Fruit fly (Drosophila melanogaster): Measurements from ENCODE around the gene tld.

The tld gene

dm6 chr3R:24771273-24772231, 22.0 kb downstream of the tld start, which contains the start of gene CG42331 (continued):
- TF ChIP-seq CG3847 (GFP tag; IDR thresholded peaks at IDR 0.05) (peak; percentile 27; the same call in 1 of the 2 replicates), ATbp (GFP tag; optimal IDR thresholded peaks at IDR 0.05) (peak; percentile 66), gro (GFP tag; optimal IDR thresholded peaks at IDR 0.05) (no peak), CG32767 (GFP tag; IDR thresholded peaks at IDR 0.05) (peak; percentile 28; the same call in 1 of the 2 replicates), CG6272 (GFP tag; IDR thresholded peaks at IDR 0.05) (no peak), CG12659 (GFP tag; optimal IDR thresholded peaks at IDR 0.05) (peak; percentile 63), esg (GFP tag; conservative IDR thresholded peaks at IDR 0.05) (peak; percentile 27), CG15269 (tag; optimal IDR thresholded peaks at IDR 0.05) (peak; percentile 71), CG14710 (tag; optimal IDR thresholded peaks at IDR 0.05) (peak; percentile 15), Fer2 (tag; optimal IDR thresholded peaks at IDR 0.05) (no peak), Kr (GFP tag; optimal IDR thresholded peaks at IDR 0.05) (no peak), sim (GFP tag; IDR thresholded peaks at IDR 0.05) (no peak), Nf-YC (tag; optimal IDR thresholded peaks at IDR 0.05) (peak; percentile 65), fd96Cb (tag; optimal IDR thresholded peaks at IDR 0.05) (peak; percentile 66), CG11093 (GFP tag; IDR thresholded peaks at IDR 0.05) (0 out of 3 replicates have a peak, but pooled peaks have one; percentile 33), CG14014 (GFP tag; IDR thresholded peaks at IDR 0.05) (no peak), CG13123 (GFP tag; optimal IDR thresholded peaks at IDR 0.05) (no peak), CG9932 (GFP tag; IDR thresholded peaks at IDR 0.05) (0 out of 2 replicates have a peak, but pooled peaks have one; percentile 6), Blimp-1 (GFP tag; optimal IDR thresholded peaks at IDR 0.05) (no peak), CG11696 (GFP tag; IDR thresholded peaks at IDR 0.05) (no peak), CG4424 (GFP tag; optimal IDR thresholded peaks at IDR 0.05) (peak; percentile 52), CG10543 (GFP tag; optimal IDR thresholded peaks at IDR 0.05) (peak; percentile 85), chn (GFP tag; optimal IDR thresholded peaks at IDR 0.05) (no peak), CG2120 (GFP tag; optimal IDR thresholded peaks at IDR 0.05) (peak; percentile 78), NFAT (GFP tag; IDR thresholded peaks at IDR 0.05) (peak; percentile 2; the same call in 1 of the 2 replicates), CTCF (GFP tag; optimal IDR thresholded peaks at IDR 0.05) (no peak), dysf (GFP tag; IDR thresholded peaks at IDR 0.05) (peak; percentile 83), Jarid2 (GFP tag; optimal IDR thresholded peaks at IDR 0.05) (no peak), CG8388 (GFP tag; optimal IDR thresholded peaks at IDR 0.05) (peak; percentile 43), CrebB (tag; optimal IDR thresholded peaks at IDR 0.05) (no peak), Doc2 (GFP tag; IDR thresholded peaks at IDR 0.05) (no peak), gem (tag; optimal IDR thresholded peaks at IDR 0.05) (peak; percentile 86), CG14050 (GFP tag; IDR thresholded peaks at IDR 0.05) (peak; percentile 58), rib (GFP tag; IDR thresholded peaks at IDR 0.05) (no peak), aop (GFP tag; IDR thresholded peaks at IDR 0.05) (no peak), CG4328 (GFP tag; optimal IDR thresholded peaks at IDR 0.05) (peak; percentile 9), ase (GFP tag; IDR thresholded peaks at IDR 0.05) (peak; percentile 63; the same call in 2 of the 3 replicates), CG10959 (GFP tag; IDR thresholded peaks at IDR 0.05) (no peak), lmd (GFP tag; IDR thresholded peaks at IDR 0.05) (peak; percentile 50), CG11398 (GFP tag; optimal IDR thresholded peaks at IDR 0.05) (no peak), nom (GFP tag; optimal IDR thresholded peaks at IDR 0.05) (no peak), chinmo (GFP tag; IDR thresholded peaks at IDR 0.05; ENCODE audit: partially characterized antibody) (peak; percentile 89), CG3407 (GFP tag; optimal IDR thresholded peaks at IDR 0.05) (no peak), ato (GFP tag; IDR thresholded peaks at IDR 0.05; ENCODE audit: partially characterized antibody) (no peak), CG12769 (tag; optimal IDR thresholded peaks at IDR 0.05) (peak; percentile 76), Med (GFP tag) (peak; percentile 85), CG17186 (GFP tag; optimal IDR thresholded peaks at IDR 0.05) (no peak), so (GFP tag; IDR thresholded peaks at IDR 0.05) (peak; percentile 35; the same call in 1 of the 3 replicates), CG7987 (GFP tag; optimal IDR thresholded peaks at IDR 0.05) (no peak)

Data from whole organism, embryonic.